Worm (Caenorhabditis elegans) whole organism, L3 larva: Measurements from ENCODE around the gene vha-8.

ENCODE experiments used
- ZK546.5 ChIP-seq: sonication (generic microtip); optimal IDR thresholded peaks from 2 replicates; lab custom pipeline; 2017; ENCODE audit warnings: missing biosample characterization, missing genetic modification characterization
- aly-2 ChIP-seq: fragments of 150-350 bp; optimal IDR thresholded peaks from 2 replicates; lab custom pipeline; 2014; ENCODE audit warnings: missing biosample characterization, missing genetic modification characterization
- ama-1 ChIP-seq: fragments of 150-350 bp; optimal IDR thresholded peaks from 2 replicates; lab custom pipeline; 2018
- ceh-28 ChIP-seq: fragments of 150-350 bp; optimal IDR thresholded peaks from 2 replicates; lab custom pipeline; 2014; ENCODE audit warnings: missing biosample characterization, missing genetic modification reagents, missing genetic modification characterization
- ceh-82 ChIP-seq: fragments of 150-350 bp; optimal IDR thresholded peaks from 2 replicates; lab custom pipeline; 2014; ENCODE audit warnings: missing biosample characterization, missing genetic modification characterization
- ceh-9 ChIP-seq: sonication (generic microtip); optimal IDR thresholded peaks from 2 replicates; lab custom pipeline; 2018; ENCODE audit warnings: missing biosample characterization, missing genetic modification characterization
- daf-12 ChIP-seq: fragments of 150-350 bp; optimal IDR thresholded peaks from 2 replicates; lab custom pipeline; 2014; ENCODE audit warnings: missing biosample characterization, missing genetic modification reagents, missing genetic modification characterization
- egl-27 ChIP-seq: sonication (generic microtip); optimal IDR thresholded peaks from 4 replicates; lab custom pipeline; 2017; ENCODE audit warnings: missing biosample characterization, missing genetic modification reagents, missing genetic modification characterization
- egl-5 ChIP-seq: fragments of 150-350 bp; optimal IDR thresholded peaks from 2 replicates; lab custom pipeline; 2017; ENCODE audit warnings: missing biosample characterization, missing genetic modification reagents, missing genetic modification characterization, inconsistent platforms
- elt-1 ChIP-seq: fragments of 150-350 bp; optimal IDR thresholded peaks from 2 replicates; lab custom pipeline; 2014; ENCODE audit warnings: missing biosample characterization, missing genetic modification characterization
- elt-3 ChIP-seq, 3 experiments: fragments of 150-350 bp in 1 of 3; sonication (generic microtip) in 2 of 3; optimal IDR thresholded peaks; 2 replicates in 2 of 3; 4 replicates in 1 of 3; lab custom pipeline; 2014 to 2017; ENCODE audit warnings: missing biosample characterization in 3 of 3, missing genetic modification characterization in 3 of 3
- eor-1 ChIP-seq, 2 experiments: fragments of 150-350 bp; optimal IDR thresholded peaks; 2 replicates each; lab custom pipeline; 2014 to 2018; ENCODE audit warnings: missing biosample characterization in 2 of 2, missing genetic modification characterization in 2 of 2
- fkh-2 ChIP-seq: fragments of 150-350 bp; optimal IDR thresholded peaks from 2 replicates; lab custom pipeline; 2014; ENCODE audit warnings: missing biosample characterization, missing genetic modification reagents, missing genetic modification characterization
- fos-1 ChIP-seq: fragments of 150-350 bp; optimal IDR thresholded peaks from 2 replicates; lab custom pipeline; 2014; ENCODE audit warnings: missing biosample characterization, missing genetic modification characterization
- hmg-11 ChIP-seq: sonication (generic microtip); optimal IDR thresholded peaks from 2 replicates; lab custom pipeline; 2016; ENCODE audit warnings: missing genetic modification characterization, missing compliant biosample characterization
- jun-1 ChIP-seq: fragments of 150-350 bp; optimal IDR thresholded peaks from 2 replicates; lab custom pipeline; 2014; ENCODE audit warnings: missing biosample characterization, missing genetic modification reagents, missing genetic modification characterization
- lin-15B ChIP-seq: fragments of 150-350 bp; optimal IDR thresholded peaks from 2 replicates; lab custom pipeline; 2014; ENCODE audit warnings: missing biosample characterization, missing genetic modification characterization
- lsy-12 ChIP-seq: sonication (generic microtip); optimal IDR thresholded peaks from 2 replicates; lab custom pipeline; 2016; ENCODE audit warnings: mild to moderate bottlenecking, missing genetic modification characterization, missing compliant biosample characterization
- mdl-1 ChIP-seq: fragments of 150-350 bp; optimal IDR thresholded peaks from 2 replicates; lab custom pipeline; 2014; ENCODE audit warnings: missing biosample characterization, missing genetic modification characterization
- mml-1 ChIP-seq: fragments of 150-350 bp; sonication (generic microtip); optimal IDR thresholded peaks from 3 replicates; lab custom pipeline; 2014; ENCODE audit warnings: missing biosample characterization, missing genetic modification characterization
- nfya-1 ChIP-seq: sonication (generic microtip); optimal IDR thresholded peaks from 2 replicates; lab custom pipeline; 2017; ENCODE audit warnings: missing genetic modification characterization, mild to moderate bottlenecking, missing compliant biosample characterization, antibody characterized with exemption, moderate library complexity; ENCODE audit not compliant: insufficient read depth
- nhr-23 ChIP-seq: fragments of 150-350 bp; optimal IDR thresholded peaks from 2 replicates; lab custom pipeline; 2014; ENCODE audit warnings: missing biosample characterization, missing genetic modification reagents, missing genetic modification characterization
- nhr-237 ChIP-seq: fragments of 150-350 bp; optimal IDR thresholded peaks from 2 replicates; lab custom pipeline; 2014; ENCODE audit warnings: missing biosample characterization, missing genetic modification characterization
- nhr-25 ChIP-seq: sonication (generic microtip); optimal IDR thresholded peaks from 2 replicates; lab custom pipeline; 2017; ENCODE audit warnings: missing biosample characterization, missing genetic modification characterization
- nhr-28 ChIP-seq: fragments of 150-350 bp; optimal IDR thresholded peaks from 2 replicates; lab custom pipeline; 2014; ENCODE audit warnings: missing biosample characterization, missing genetic modification characterization
- nhr-43 ChIP-seq: sonication (generic microtip); optimal IDR thresholded peaks from 2 replicates; lab custom pipeline; 2016; ENCODE audit warnings: mild to moderate bottlenecking, missing genetic modification characterization, missing compliant biosample characterization; ENCODE audit not compliant: poor library complexity, severe bottlenecking
- nhr-67 ChIP-seq: fragments of 150-350 bp; optimal IDR thresholded peaks from 2 replicates; lab custom pipeline; 2014; ENCODE audit warnings: missing biosample characterization, missing genetic modification characterization
- nhr-76 ChIP-seq: fragments of 150-350 bp; sonication (generic microtip); optimal IDR thresholded peaks from 5 replicates; lab custom pipeline; 2014; ENCODE audit warnings: missing biosample characterization, missing genetic modification characterization
- nhr-77 ChIP-seq: fragments of 150-350 bp; optimal IDR thresholded peaks from 2 replicates; lab custom pipeline; 2014; ENCODE audit warnings: missing biosample characterization, missing genetic modification characterization
- pha-4 ChIP-seq: fragments of 150-350 bp; optimal IDR thresholded peaks from 2 replicates; lab custom pipeline; 2014; ENCODE audit warnings: missing biosample characterization, missing genetic modification reagents, missing genetic modification characterization
- pqm-1 ChIP-seq: fragments of 150-350 bp; optimal IDR thresholded peaks from 2 replicates; lab custom pipeline; 2017; ENCODE audit warnings: missing biosample characterization, missing genetic modification characterization, inconsistent platforms
- skn-1 ChIP-seq: fragments of 150-350 bp; optimal IDR thresholded peaks from 2 replicates; lab custom pipeline; 2014; ENCODE audit warnings: missing biosample characterization, missing genetic modification characterization
- tbx-2 ChIP-seq: sonication (generic microtip); optimal IDR thresholded peaks from 2 replicates; lab custom pipeline; 2016; ENCODE audit warnings: mild to moderate bottlenecking, missing genetic modification characterization, missing compliant biosample characterization
- unc-39 ChIP-seq: sonication (generic microtip); optimal IDR thresholded peaks from 4 replicates; lab custom pipeline; 2017; ENCODE audit warnings: missing biosample characterization, missing genetic modification characterization
- zag-1 ChIP-seq: fragments of 150-350 bp; optimal IDR thresholded peaks from 2 replicates; lab custom pipeline; 2014; ENCODE audit warnings: missing biosample characterization, missing genetic modification characterization
- ztf-11 ChIP-seq: fragments of 150-350 bp; optimal IDR thresholded peaks from 2 replicates; lab custom pipeline; 2014; ENCODE audit warnings: missing biosample characterization, missing genetic modification characterization
- ztf-4 ChIP-seq: fragments of 150-350 bp; optimal IDR thresholded peaks from 2 replicates; lab custom pipeline; 2014; ENCODE audit warnings: missing biosample characterization, missing genetic modification characterization

The vha-8 gene

DNA sequence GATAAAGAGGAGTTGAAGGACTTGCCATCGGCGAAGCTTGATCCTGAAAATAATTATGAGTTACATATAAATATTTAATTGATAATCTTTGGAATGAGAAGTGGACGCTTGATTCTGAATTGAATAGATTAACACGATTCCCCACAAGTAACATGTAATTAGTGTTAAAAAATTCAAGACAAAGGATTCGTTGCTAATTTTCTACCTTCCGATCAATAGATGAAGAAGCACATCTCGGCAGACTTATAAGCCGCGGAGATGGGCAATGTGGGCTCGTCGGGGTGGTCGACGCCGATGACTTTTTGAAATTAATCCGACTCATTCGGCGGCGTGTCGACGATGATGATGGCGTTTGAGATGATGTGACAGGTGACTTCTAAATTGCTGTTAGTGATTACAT, 43.8 kb upstream of the vha-8 start:
- TF ChIP-seq pha-4 (tag; lab: Kevin White, UChicago) (no peak), daf-12 (tag; lab: Kevin White, UChicago) (no peak), nfya-1 (tag; lab: Kevin White, UChicago) (no peak), ceh-82 (tag; lab: Kevin White, UChicago) (no peak), pqm-1 (tag; lab: Kevin White, UChicago) (no peak), mdl-1 (tag; lab: Kevin White, UChicago) (no peak), lsy-12 (no peak), fos-1 (tag; lab: Kevin White, UChicago) (no peak), nhr-67 (tag; lab: Kevin White, UChicago) (no peak), nhr-28 (tag; lab: Kevin White, UChicago) (no peak), ZK546.5 (tag; lab: Kevin White, UChicago) (no peak), eor-1 (tag; optimal IDR thresholded peaks at IDR 0.05; lab: Kevin White, UChicago) (no peak)
- TF ChIP-seq, all 47 proteins: peak for 0

- TF ChIP-seq nhr-43 (tag; lab: Kevin White, UChicago): peak; percentile 22
- peak; percentile 34 for TF ChIP-seq nhr-25
- TF ChIP-seq pha-4 (tag; lab: Kevin White, UChicago): peak; percentile 68
- peak; percentile 9 for TF ChIP-seq hmg-11 (tag; lab: Kevin White, UChicago)
- TF ChIP-seq ama-1 (lab: Kevin White, UChicago): no peak
- no peak for TF ChIP-seq mml-1
- peak; percentile 31 for TF ChIP-seq lin-15B (tag; lab: Kevin White, UChicago)
- peak; percentile 28 for TF ChIP-seq ceh-28
- peak; percentile 34 for TF ChIP-seq nfya-1 (tag; lab: Kevin White, UChicago)
- no peak for TF ChIP-seq ztf-4 (tag; lab: Kevin White, UChicago)
- TF ChIP-seq nhr-23 (tag; lab: Kevin White, UChicago): peak; percentile 64
- no peak for TF ChIP-seq elt-3 (tag; optimal IDR thresholded peaks at IDR 0.05; lab: Kevin White, UChicago)
These were observed 43.2 kb upstream of the vha-8 start for ce11 chrIV:6747652-6748051.

DNA sequence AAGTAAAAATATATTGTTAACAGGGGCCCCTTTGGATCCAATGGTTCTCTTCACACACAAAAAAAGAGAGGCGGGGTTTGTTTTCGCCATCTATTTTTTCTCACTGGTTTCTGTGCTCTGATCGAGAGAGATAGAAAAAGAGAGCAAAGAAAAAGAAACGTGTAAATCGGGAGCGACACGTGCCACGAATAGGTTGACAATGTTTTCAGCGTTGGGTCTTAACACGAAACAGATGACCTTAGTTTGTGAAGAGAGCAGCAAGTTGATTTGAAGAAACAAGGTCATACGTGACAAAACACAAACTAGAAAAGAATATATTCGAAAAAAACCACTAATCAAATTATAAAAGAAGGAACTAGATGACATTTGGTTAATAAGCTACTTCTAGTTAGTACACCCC, 42.4 kb upstream of the vha-8 start, which contains the start of gene lin-45:
TSS of gene lin-45 (minus strand) at position 82 of the 400 bp plus-strand sequence.
- TF ChIP-seq mdl-1 (tag; lab: Kevin White, UChicago): no peak
- TF ChIP-seq nfya-1 (tag; lab: Kevin White, UChicago): peak; percentile 32

ce11 chrIV:6750117-6750516, 40.8 kb upstream of the vha-8 start:
- TF ChIP-seq jun-1 (tag; lab: Kevin White, UChicago) (no peak), nhr-28 (tag; lab: Kevin White, UChicago) (no peak), eor-1 (tag; optimal IDR thresholded peaks at IDR 0.05; lab: Kevin White, UChicago) (no peak), nhr-25 (no peak), fkh-2 (tag; lab: Kevin White, UChicago) (no peak), ztf-4 (tag; lab: Kevin White, UChicago) (no peak)

- TF ChIP-seq nhr-237 (tag; lab: Kevin White, UChicago) (no peak), unc-39 (no peak), egl-5 (tag; lab: Kevin White, UChicago) (peak; percentile 82), ceh-9 (tag; lab: Kevin White, UChicago) (no peak), nfya-1 (tag; lab: Kevin White, UChicago) (peak; percentile 49), zag-1 (tag; lab: Kevin White, UChicago) (no peak), skn-1 (no peak), lsy-12 (no peak), lin-15B (tag; lab: Kevin White, UChicago) (no peak), ama-1 (lab: Kevin White, UChicago) (no peak), ceh-28 (no peak), aly-2 (no peak), jun-1 (tag; lab: Kevin White, UChicago) (no peak)
These were observed 39.7 kb upstream of the vha-8 start for ce11 chrIV:6751213-6751612.

ce11 chrIV:6756374-6756773, 34.5 kb upstream of the vha-8 start:
- peak; percentile 90 for TF ChIP-seq nhr-23 (tag; lab: Kevin White, UChicago)
- no peak for TF ChIP-seq fkh-2 (tag; lab: Kevin White, UChicago)
- no peak for TF ChIP-seq ZK546.5 (tag; lab: Kevin White, UChicago)
- TF ChIP-seq mdl-1 (tag; lab: Kevin White, UChicago): no peak
- TF ChIP-seq lin-15B (tag; lab: Kevin White, UChicago): peak; percentile 78
- peak; percentile 58 for TF ChIP-seq ceh-28
- peak; percentile 68 for TF ChIP-seq lsy-12
- peak; percentile 89 for TF ChIP-seq pha-4 (tag; lab: Kevin White, UChicago)
- TF ChIP-seq ztf-11 (tag; lab: Kevin White, UChicago): no peak
- TF ChIP-seq nhr-237 (tag; lab: Kevin White, UChicago): no peak
- TF ChIP-seq fos-1 (tag; lab: Kevin White, UChicago): no peak
- TF ChIP-seq mml-1: no peak
- peak; percentile 12 for TF ChIP-seq unc-39
- peak; percentile 3 for TF ChIP-seq nhr-67 (tag; lab: Kevin White, UChicago)
- TF ChIP-seq tbx-2 (tag; lab: Kevin White, UChicago): peak; percentile 72
- TF ChIP-seq egl-27 (tag; lab: Kevin White, UChicago): peak; percentile 73
- peak; percentile 14 for TF ChIP-seq elt-1 (tag; lab: Kevin White, UChicago)
- TF ChIP-seq hmg-11 (tag; lab: Kevin White, UChicago): peak; percentile 95
- TF ChIP-seq egl-5 (tag; lab: Kevin White, UChicago): peak; percentile 71
- TF ChIP-seq aly-2: no peak
- TF ChIP-seq eor-1 (tag; optimal IDR thresholded peaks at IDR 0.05; lab: Kevin White, UChicago): no peak
- TF ChIP-seq nhr-76: no peak
- TF ChIP-seq elt-3 (tag; optimal IDR thresholded peaks at IDR 0.05; lab: Kevin White, UChicago): no peak
- TF ChIP-seq ceh-9 (tag; lab: Kevin White, UChicago): no peak
- TF ChIP-seq nhr-77 (tag; lab: Kevin White, UChicago): peak; percentile 10
- TF ChIP-seq daf-12 (tag; lab: Kevin White, UChicago): no peak
- TF ChIP-seq nhr-28 (tag; lab: Kevin White, UChicago): no peak
- peak; percentile 57 for TF ChIP-seq nhr-25
